Fruit fly (Drosophila melanogaster): ENCODE results near the gene CG46435.

CG46435 gene

dm6 chr3L:19560695-19561246, 15.9 kb downstream of the CG46435 start (continued):
- TF ChIP-seq Kr (GFP tag; optimal IDR thresholded peaks at IDR 0.05) (peak; percentile 81), bab2 (GFP tag; optimal IDR thresholded peaks at IDR 0.05) (peak; percentile 91), Scr (GFP tag; IDR thresholded peaks at IDR 0.05; ENCODE audit: partially characterized antibody) (no peak), wdn (GFP tag; IDR thresholded peaks at IDR 0.05) (peak; percentile 93), Ada2b (GFP tag; IDR thresholded peaks at IDR 0.05) (peak; percentile 95), CG6854 (GFP tag; optimal IDR thresholded peaks at IDR 0.05) (peak; percentile 84), Myb (GFP tag; optimal IDR thresholded peaks at IDR 0.05) (peak; percentile 77), gro (GFP tag; optimal IDR thresholded peaks at IDR 0.05) (peak; percentile 88), sens (GFP tag) (peak; percentile 99), CG42726 (GFP tag; IDR thresholded peaks at IDR 0.05; ENCODE audit: partially characterized antibody) (no peak), lmd (GFP tag; IDR thresholded peaks at IDR 0.05) (peak; percentile 94), psq (GFP tag; optimal IDR thresholded peaks at IDR 0.05) (peak; percentile 82), Atf6 (GFP tag; IDR thresholded peaks at IDR 0.05) (peak; percentile 95), ac (GFP tag; optimal IDR thresholded peaks at IDR 0.05) (peak; percentile 97), sob (GFP tag; IDR thresholded peaks at IDR 0.05) (peak; percentile 96), CG1233 (GFP tag; optimal IDR thresholded peaks at IDR 0.05) (peak; percentile 96), CG6175 (GFP tag; IDR thresholded peaks at IDR 0.05) (peak; percentile 91), CG11695 (GFP tag; IDR thresholded peaks at IDR 0.05) (peak; percentile 95), D (optimal IDR thresholded peaks at IDR 0.05) (no peak), D (GFP tag; optimal IDR thresholded peaks at IDR 0.05) (peak; percentile 93), h (optimal IDR thresholded peaks at IDR 0.05) (no peak), nom (GFP tag; optimal IDR thresholded peaks at IDR 0.05) (peak; percentile 98), CG4360 (GFP tag; IDR thresholded peaks at IDR 0.05) (peak; percentile 79), CG13624 (GFP tag; optimal IDR thresholded peaks at IDR 0.05) (peak; percentile 93), maf-S (GFP tag; optimal IDR thresholded peaks at IDR 0.05) (peak; percentile 91), CG3163 (GFP tag; optimal IDR thresholded peaks at IDR 0.05) (peak; percentile 68), ro (GFP tag; IDR thresholded peaks at IDR 0.05) (peak; percentile 85), cato (GFP tag; optimal IDR thresholded peaks at IDR 0.05; ENCODE audit: borderline replicate concordance) (peak; percentile 88), CG31441 (GFP tag; IDR thresholded peaks at IDR 0.05) (peak; percentile 95), ash1 (GFP tag; optimal IDR thresholded peaks at IDR 0.05) (peak; percentile 44), zen (tag; optimal IDR thresholded peaks at IDR 0.05) (peak; percentile 99), so (GFP tag; IDR thresholded peaks at IDR 0.05) (peak; percentile 97), Chrac-16 (GFP tag; optimal IDR thresholded peaks at IDR 0.05) (peak; percentile 96), ken (GFP tag; IDR thresholded peaks at IDR 0.05) (peak; percentile 93), ci (GFP tag; IDR thresholded peaks at IDR 0.05) (peak; percentile 97), CG11723 (GFP tag; optimal IDR thresholded peaks at IDR 0.05) (peak; percentile 93), row (GFP tag; IDR thresholded peaks at IDR 0.05) (peak; percentile 96), ttk (GFP tag; IDR thresholded peaks at IDR 0.05) (peak; percentile 92), ind (GFP tag; optimal IDR thresholded peaks at IDR 0.05) (peak; percentile 91), CG32767 (GFP tag; IDR thresholded peaks at IDR 0.05) (peak; percentile 91), wek (GFP tag; optimal IDR thresholded peaks at IDR 0.05) (peak; percentile 76), trem (tag; optimal IDR thresholded peaks at IDR 0.05) (peak; percentile 94), Gug (GFP tag; IDR thresholded peaks at IDR 0.05) (peak; percentile 86), sens-2 (GFP tag; IDR thresholded peaks at IDR 0.05) (peak; percentile 96), phol (tag; optimal IDR thresholded peaks at IDR 0.05) (peak; percentile 95), mam (GFP tag; optimal IDR thresholded peaks at IDR 0.05) (peak; percentile 90), CG16815 (GFP tag; optimal IDR thresholded peaks at IDR 0.05) (peak; percentile 95), Usf (GFP tag; optimal IDR thresholded peaks at IDR 0.05) (peak; percentile 92), ftz-f1 (GFP tag; optimal IDR thresholded peaks at IDR 0.05) (peak; percentile 62), CG34422 (GFP tag; IDR thresholded peaks at IDR 0.05) (peak; percentile 96), CG8944 (GFP tag; optimal IDR thresholded peaks at IDR 0.05) (peak; percentile 89), BEAF-32 (GFP tag; optimal IDR thresholded peaks at IDR 0.05) (peak; percentile 10)

Data from whole organism, embryonic.